Fruit fly (Drosophila melanogaster): ENCODE results near the gene CadN2.
A peak's percentile ranks its signal among the peaks of the same experiment; 100 is the strongest.

CadN2 gene

dm6 chr2L:17778287-17778762, 96.7 kb downstream of the CadN2 start, which contains the start of gene CadN (continued):
- TF ChIP-seq zen (tag; optimal IDR thresholded peaks at IDR 0.05) (no peak), gsb (GFP tag; IDR thresholded peaks at IDR 0.05) (no peak), CG13296 (GFP tag; optimal IDR thresholded peaks at IDR 0.05) (no peak), Atf6 (GFP tag; IDR thresholded peaks at IDR 0.05) (no peak), HmgD (GFP tag; optimal IDR thresholded peaks at IDR 0.05) (no peak), sqz (GFP tag; optimal IDR thresholded peaks at IDR 0.05) (no peak)

DNA sequence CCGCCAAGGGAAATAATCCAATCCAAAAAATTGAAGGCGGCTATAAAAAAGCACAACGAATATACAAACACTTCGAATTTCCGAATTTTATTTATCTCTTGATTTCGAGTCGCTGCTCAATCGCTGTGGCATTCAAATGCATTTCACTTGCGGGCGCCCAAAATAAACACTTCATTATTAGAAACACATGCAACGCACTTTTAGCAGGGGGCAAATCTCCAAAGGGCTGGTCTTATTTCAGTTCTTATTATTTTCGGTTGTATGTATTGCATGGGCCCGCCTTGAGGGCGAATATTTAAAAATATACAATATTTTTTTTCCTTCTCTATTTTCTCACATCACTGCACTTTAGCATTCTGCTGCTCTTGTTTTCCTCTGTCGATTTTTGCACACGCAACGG, 97.6 kb downstream of the CadN2 start:
- TF ChIP-seq btn (GFP tag; optimal IDR thresholded peaks at IDR 0.05) (no peak), peb (GFP tag; IDR thresholded peaks at IDR 0.05) (no peak), D19A (tag; optimal IDR thresholded peaks at IDR 0.05) (peak; percentile 27), CG4854 (GFP tag; optimal IDR thresholded peaks at IDR 0.05) (no peak), CG16815 (GFP tag; optimal IDR thresholded peaks at IDR 0.05) (no peak), Med (GFP tag) (no peak), lbe (GFP tag; optimal IDR thresholded peaks at IDR 0.05) (no peak), prd (optimal IDR thresholded peaks at IDR 0.05) (no peak), prd (GFP tag; IDR thresholded peaks at IDR 0.05) (no peak), Nf-YB (GFP tag; optimal IDR thresholded peaks at IDR 0.05) (no peak), wdn (GFP tag; IDR thresholded peaks at IDR 0.05) (no peak), CG6683 (GFP tag; optimal IDR thresholded peaks at IDR 0.05) (no peak), Asciz (GFP tag; optimal IDR thresholded peaks at IDR 0.05) (no peak), hbn (GFP tag; IDR thresholded peaks at IDR 0.05; ENCODE audit: partially characterized antibody) (no peak), gce (GFP tag; IDR thresholded peaks at IDR 0.05) (no peak), sens (GFP tag) (peak; percentile 49), maf-S (GFP tag; optimal IDR thresholded peaks at IDR 0.05) (no peak), tx (GFP tag; optimal IDR thresholded peaks at IDR 0.05) (no peak), CG30431 (GFP tag; optimal IDR thresholded peaks at IDR 0.05) (no peak), twi (tag; optimal IDR thresholded peaks at IDR 0.05) (peak; percentile 79), Dref (GFP tag; IDR thresholded peaks at IDR 0.05) (no peak), CG3838 (GFP tag; optimal IDR thresholded peaks at IDR 0.05) (no peak), Dfd (GFP tag; optimal IDR thresholded peaks at IDR 0.05) (no peak), wek (GFP tag; optimal IDR thresholded peaks at IDR 0.05) (no peak), CG12104 (GFP tag; optimal IDR thresholded peaks at IDR 0.05) (no peak), crp (GFP tag; optimal IDR thresholded peaks at IDR 0.05) (no peak), usp (GFP tag; optimal IDR thresholded peaks at IDR 0.05) (no peak), CG2199 (GFP tag; IDR thresholded peaks at IDR 0.05) (0 out of 3 replicates have a peak, but pooled peaks have one; percentile 58), CG16863 (GFP tag; optimal IDR thresholded peaks at IDR 0.05) (no peak), CG10321 (GFP tag; IDR thresholded peaks at IDR 0.05) (no peak), CG18011 (GFP tag; optimal IDR thresholded peaks at IDR 0.05) (no peak), CG30403 (GFP tag; optimal IDR thresholded peaks at IDR 0.05) (no peak), mirr (GFP tag; optimal IDR thresholded peaks at IDR 0.05) (no peak), CG7372 (GFP tag; IDR thresholded peaks at IDR 0.05) (no peak)

dm6 chr2L:17770775-17771174, 104.3 kb downstream of the CadN2 start:
- peak; percentile 90 for TF ChIP-seq Ets65A (GFP tag)
- TF ChIP-seq CG11456 (GFP tag; IDR thresholded peaks at IDR 0.05) = no peak

All from whole organism, embryonic.